Worm (Caenorhabditis elegans) whole organism, mixed stage, embryonic: ENCODE results near the gene acr-15.
"Not testable (repeated sequence)": the region's sequence is repeated elsewhere in the genome, so short reads cannot be mapped to it uniquely, and the experiment has no call there.

Experiments
- M03D4.4 ChIP-seq: sonication (generic microtip); optimal IDR thresholded peaks from 2 replicates; lab custom pipeline; 2017; ENCODE audit warnings: mild to moderate bottlenecking, missing genetic modification characterization, missing compliant biosample characterization
- bed-3 ChIP-seq: fragments of 200-800 bp; sonication (Bioruptor generic); optimal IDR thresholded peaks from 3 replicates; lab custom pipeline; 2018; ENCODE audit warnings: mild to moderate bottlenecking, missing genetic modification characterization, moderate library complexity, missing compliant biosample characterization
- ceh-43 ChIP-seq: fragments of 200-800 bp; sonication (Bioruptor generic); optimal IDR thresholded peaks from 2 replicates; lab custom pipeline; 2018; ENCODE audit warnings: mild to moderate bottlenecking, missing genetic modification characterization, moderate library complexity, missing compliant biosample characterization
- ceh-83 ChIP-seq: fragments of 200-800 bp; sonication (Bioruptor generic); optimal IDR thresholded peaks from 2 replicates; lab custom pipeline; 2018; ENCODE audit warnings: mild to moderate bottlenecking, missing genetic modification characterization, missing compliant biosample characterization
- ces-1 ChIP-seq: fragments of 150-350 bp; optimal IDR thresholded peaks from 2 replicates; lab custom pipeline; 2014; ENCODE audit warnings: missing biosample characterization, missing genetic modification reagents, missing genetic modification characterization
- cnd-1 ChIP-seq: fragments of 200-800 bp; sonication (Bioruptor generic); optimal IDR thresholded peaks from 2 replicates; lab custom pipeline; 2018; ENCODE audit warnings: mild to moderate bottlenecking, missing genetic modification characterization, missing compliant biosample characterization
- drap-1 ChIP-seq: fragments of 200-800 bp; sonication (Bioruptor generic); optimal IDR thresholded peaks from 3 replicates; lab custom pipeline; 2018; ENCODE audit warnings: mild to moderate bottlenecking, missing genetic modification characterization, missing compliant biosample characterization
- elt-1 ChIP-seq: sonication (generic microtip); optimal IDR thresholded peaks from 2 replicates; lab custom pipeline; 2017; ENCODE audit warnings: missing genetic modification characterization, mild to moderate bottlenecking, missing compliant biosample characterization, antibody characterized with exemption, moderate library complexity, borderline replicate concordance; ENCODE audit not compliant: insufficient read depth
- elt-3 ChIP-seq: fragments of 150-350 bp; optimal IDR thresholded peaks from 2 replicates; lab custom pipeline; 2014; ENCODE audit warnings: missing biosample characterization, missing genetic modification characterization
- ham-2 ChIP-seq: fragments of 200-800 bp; sonication (Bioruptor generic); optimal IDR thresholded peaks from 2 replicates; lab custom pipeline; 2018; ENCODE audit warnings: mild to moderate bottlenecking, missing genetic modification characterization, missing compliant biosample characterization
- hlh-1 ChIP-seq: fragments of 150-350 bp; optimal IDR thresholded peaks from 2 replicates; lab custom pipeline; 2014; ENCODE audit warnings: missing biosample characterization, missing genetic modification reagents, missing genetic modification characterization
- lin-13 ChIP-seq: fragments of 150-350 bp; optimal IDR thresholded peaks from 2 replicates; lab custom pipeline; 2014; ENCODE audit warnings: missing biosample characterization, missing genetic modification characterization
- lin-32 ChIP-seq: fragments of 200-800 bp; sonication (Bioruptor generic); optimal IDR thresholded peaks from 2 replicates; lab custom pipeline; 2018; ENCODE audit warnings: mild to moderate bottlenecking, missing genetic modification characterization, missing compliant biosample characterization
- lsy-2 ChIP-seq: fragments of 150-350 bp; optimal IDR thresholded peaks from 2 replicates; lab custom pipeline; 2014; ENCODE audit warnings: missing biosample characterization, missing genetic modification characterization
- mab-5 ChIP-seq: fragments of 150-350 bp; optimal IDR thresholded peaks from 2 replicates; lab custom pipeline; 2014; ENCODE audit warnings: missing biosample characterization, missing genetic modification characterization
- mep-1 ChIP-seq: fragments of 150-350 bp; optimal IDR thresholded peaks from 2 replicates; lab custom pipeline; 2017; ENCODE audit warnings: missing biosample characterization, missing genetic modification reagents, missing genetic modification characterization, inconsistent platforms
- mls-2 ChIP-seq: sonication (generic microtip); optimal IDR thresholded peaks from 2 replicates; lab custom pipeline; 2016; ENCODE audit warnings: mild to moderate bottlenecking, missing genetic modification characterization, moderate library complexity, missing compliant biosample characterization
- nhr-2 ChIP-seq: fragments of 150-350 bp; optimal IDR thresholded peaks from 2 replicates; lab custom pipeline; 2014; ENCODE audit warnings: missing biosample characterization, missing genetic modification characterization
- nhr-28 ChIP-seq: fragments of 150-350 bp; optimal IDR thresholded peaks from 2 replicates; lab custom pipeline; 2014; ENCODE audit warnings: missing biosample characterization, missing genetic modification characterization
- nhr-76 ChIP-seq: sonication (generic microtip); optimal IDR thresholded peaks from 2 replicates; lab custom pipeline; 2017; ENCODE audit warnings: missing biosample characterization, missing genetic modification characterization
- pha-4 ChIP-seq: fragments of 150-350 bp; optimal IDR thresholded peaks from 2 replicates; lab custom pipeline; 2018; ENCODE audit warnings: missing biosample characterization, missing genetic modification reagents, missing genetic modification characterization
- sem-2 ChIP-seq: fragments of 200-800 bp; sonication (Bioruptor generic); optimal IDR thresholded peaks from 2 replicates; lab custom pipeline; 2018; ENCODE audit warnings: mild to moderate bottlenecking, missing genetic modification characterization, missing compliant biosample characterization
- snpc-4 ChIP-seq: fragments of 150-350 bp; optimal IDR thresholded peaks from 2 replicates; lab custom pipeline; 2014; ENCODE audit warnings: missing biosample characterization, missing genetic modification characterization
- unc-120 ChIP-seq: sonication (generic microtip); optimal IDR thresholded peaks from 2 replicates; lab custom pipeline; 2017; ENCODE audit warnings: missing genetic modification characterization, missing compliant biosample characterization; ENCODE audit not compliant: poor library complexity, severe bottlenecking
- unc-39 ChIP-seq: fragments of 150-350 bp; optimal IDR thresholded peaks from 2 replicates; lab custom pipeline; 2014; ENCODE audit warnings: missing biosample characterization, missing genetic modification characterization
- unc-62 ChIP-seq: fragments of 150-350 bp; optimal IDR thresholded peaks from 2 replicates; lab custom pipeline; 2014; ENCODE audit warnings: missing biosample characterization, missing genetic modification reagents, missing genetic modification characterization
- zip-8 ChIP-seq: fragments of 150-350 bp; optimal IDR thresholded peaks from 2 replicates; lab custom pipeline; 2014; ENCODE audit warnings: missing biosample characterization, missing genetic modification characterization
- ztf-11 ChIP-seq: fragments of 150-350 bp; optimal IDR thresholded peaks from 2 replicates; lab custom pipeline; 2014; ENCODE audit warnings: missing biosample characterization, missing genetic modification characterization

acr-15 gene

DNA sequence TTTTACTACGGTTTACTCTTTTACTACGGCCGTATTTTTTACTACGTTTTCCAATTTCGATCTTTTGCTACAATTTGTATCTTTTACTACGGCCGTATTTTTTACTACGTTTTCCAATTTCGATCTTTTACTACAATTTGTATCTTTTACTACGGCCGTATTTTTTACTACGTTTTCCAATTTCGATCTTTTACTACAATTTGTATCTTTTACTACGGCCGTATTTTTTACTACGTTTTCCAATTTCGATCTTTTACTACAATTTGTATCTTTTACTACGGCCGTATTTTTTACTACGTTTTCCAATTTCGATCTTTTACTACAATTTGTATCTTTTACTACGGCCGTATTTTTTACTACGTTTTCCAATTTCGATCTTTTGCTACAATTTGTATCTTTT lies 22.3 kb downstream of the acr-15 start, which contains the start of gene F25G6.1:
TSS of gene F25G6.1 (plus strand) at position 301 of the 400 bp plus-strand sequence.
- not testable (repeated sequence) for TF ChIP-seq unc-120 (tag; lab: Kevin White, UChicago); unc-62 (GFP tag; lab: Kevin White, UChicago); ham-2 (GFP tag; lab: Kevin White, UChicago)

DNA sequence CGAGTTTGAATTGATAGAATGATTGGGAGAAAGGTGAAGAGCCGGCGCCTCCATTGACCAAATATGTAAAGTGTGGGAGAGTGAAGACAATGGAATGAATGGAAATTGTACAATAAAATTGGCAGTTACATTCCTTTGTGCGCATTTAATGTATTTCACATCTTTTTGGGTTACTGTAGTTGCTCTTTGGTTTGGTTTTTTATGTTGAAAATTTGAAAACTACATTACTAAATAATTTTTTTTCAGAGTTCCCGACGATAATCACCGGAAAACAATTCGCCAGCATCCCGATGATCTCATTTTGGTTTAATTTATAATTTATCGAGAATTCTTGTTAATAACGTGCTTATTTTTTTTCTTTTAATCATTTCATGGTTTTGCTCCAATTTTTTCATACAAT lies 28.5 kb downstream of the acr-15 start, which contains the start of gene C10B5.1:
TSS of gene C10B5.1 (plus strand) at position 301 of the 400 bp plus-strand sequence.
- TF ChIP-seq lin-32 (GFP tag; lab: Kevin White, UChicago) (no peak), nhr-2 (tag; lab: Kevin White, UChicago) (no peak), zip-8 (tag; lab: Kevin White, UChicago) (no peak), drap-1 (GFP tag; lab: Kevin White, UChicago) (no peak), mep-1 (tag; lab: Kevin White, UChicago) (no peak), unc-39 (no peak), hlh-1 (tag; lab: Kevin White, UChicago) (no peak), ham-2 (GFP tag; lab: Kevin White, UChicago) (no peak), ceh-43 (GFP tag; lab: Kevin White, UChicago) (no peak), nhr-76 (no peak), snpc-4 (no peak), ces-1 (GFP tag; lab: Kevin White, UChicago) (no peak), ceh-83 (no peak), bed-3 (no peak), lin-13 (no peak), unc-120 (tag; lab: Kevin White, UChicago) (no peak), M03D4.4 (tag; lab: Kevin White, UChicago) (no peak), elt-1 (tag; lab: Kevin White, UChicago) (no peak), lsy-2 (tag; lab: Kevin White, UChicago) (no peak)

DNA sequence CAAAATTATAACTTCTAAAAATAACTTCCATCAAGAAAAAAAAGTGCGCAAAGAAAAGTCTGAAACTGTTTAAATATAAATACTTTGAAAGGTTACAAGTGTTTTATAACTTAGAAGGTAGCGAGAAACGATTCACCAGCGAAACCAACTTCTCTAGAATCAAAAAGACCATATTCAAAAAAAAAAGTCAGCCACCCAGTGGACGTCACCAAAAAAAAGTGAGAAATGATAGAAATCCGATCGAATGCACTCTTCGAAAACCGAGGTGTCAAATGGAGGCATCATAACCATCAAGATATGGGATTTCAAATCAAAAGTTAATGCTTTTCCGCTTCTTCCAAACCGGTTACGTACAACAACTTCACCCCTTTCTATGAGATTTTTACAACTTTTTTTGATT lies 34.0 kb downstream of the acr-15 start:
- TF ChIP-seq snpc-4: no peak
- no peak for TF ChIP-seq zip-8 (tag; lab: Kevin White, UChicago)
- no peak for TF ChIP-seq ces-1 (GFP tag; lab: Kevin White, UChicago)
- TF ChIP-seq ztf-11 (tag; lab: Kevin White, UChicago): no peak
- no peak for TF ChIP-seq lsy-2 (tag; lab: Kevin White, UChicago)
- no peak for TF ChIP-seq nhr-28 (tag; lab: Kevin White, UChicago)
- no peak for TF ChIP-seq mep-1 (tag; lab: Kevin White, UChicago)
- TF ChIP-seq nhr-76: no peak
- no peak for TF ChIP-seq ceh-83
- no peak for TF ChIP-seq sem-2 (GFP tag; lab: Kevin White, UChicago)

DNA sequence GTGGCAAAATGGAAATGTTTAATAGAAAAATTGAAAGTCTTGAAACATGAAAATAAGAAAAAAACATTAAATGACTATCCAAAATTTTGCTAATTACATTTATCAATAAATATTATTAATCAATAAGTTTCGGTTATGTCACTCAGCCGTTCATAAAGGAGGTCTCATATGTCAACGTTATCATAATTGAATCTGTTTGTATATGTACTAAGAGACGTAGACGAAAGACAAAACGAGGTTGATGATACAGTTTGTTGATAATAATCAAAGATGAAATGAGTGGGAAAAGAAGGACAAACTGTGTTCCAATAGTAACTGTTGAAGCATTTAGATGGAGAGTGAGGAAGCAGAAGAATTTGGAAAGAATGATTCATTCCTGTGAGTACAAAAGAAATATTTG lies 34.4 kb downstream of the acr-15 start:
- TF ChIP-seq elt-3 (tag; lab: Kevin White, UChicago) (peak; percentile 51), mab-5 (tag; lab: Kevin White, UChicago) (no peak)

DNA sequence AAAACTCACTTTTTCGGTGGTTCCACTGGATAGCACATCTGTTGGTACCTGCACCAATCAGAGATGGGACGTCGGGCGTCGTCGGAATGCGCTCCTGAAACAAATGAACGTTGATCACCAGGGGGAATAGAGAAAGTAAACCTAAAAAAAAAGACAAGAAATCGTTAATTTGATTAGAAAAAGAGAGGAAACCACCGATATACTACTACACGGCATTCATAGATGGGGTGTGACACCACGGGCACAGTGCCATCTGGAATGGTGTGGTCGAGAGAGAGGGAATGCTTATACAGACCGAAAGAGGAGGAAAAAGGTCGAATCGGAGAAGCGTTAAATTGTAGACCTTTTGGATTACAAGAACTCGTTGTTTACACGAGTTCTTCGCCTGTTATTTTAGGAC lies 35.6 kb downstream of the acr-15 start, which contains the start of gene C10B5.3:
TSS of gene C10B5.3 (minus strand) at position 101 of the 400 bp plus-strand sequence.
- TF ChIP-seq cnd-1 (tag; lab: Kevin White, UChicago) (no peak), nhr-76 (no peak), lin-13 (no peak), mls-2 (no peak)
- TF ChIP-seq, all 35 proteins: peak for 0

DNA sequence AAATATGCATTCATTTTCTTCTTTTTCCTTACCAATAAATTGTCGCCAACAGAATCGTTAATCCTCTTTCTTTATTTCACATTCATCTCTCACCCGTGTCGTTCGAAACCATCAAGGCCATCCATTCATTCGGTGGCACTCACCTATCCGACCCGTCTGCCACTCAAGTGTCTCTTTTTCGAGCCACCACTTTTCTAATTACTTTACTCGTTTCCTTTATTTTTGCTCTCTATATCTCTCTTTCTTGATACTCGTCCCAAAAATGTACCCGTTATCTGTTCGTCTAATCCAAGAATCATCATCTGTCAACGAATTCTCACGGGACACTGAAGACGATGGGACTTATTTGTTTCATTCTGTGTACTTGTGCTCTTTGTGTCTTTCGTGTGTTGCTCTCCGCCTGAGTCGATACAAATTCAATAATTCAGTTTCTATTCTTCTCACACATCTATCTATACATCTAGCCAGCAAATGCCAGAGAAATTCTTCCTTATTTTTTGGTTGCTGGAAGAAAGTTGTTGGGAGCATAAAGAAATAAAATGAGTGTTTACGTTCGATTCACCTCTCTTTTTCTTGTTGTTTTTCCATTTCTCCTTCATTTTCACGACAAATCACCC lies 40.3 kb downstream of the acr-15 start:
- no peak for TF ChIP-seq mls-2
- TF ChIP-seq drap-1 (GFP tag; lab: Kevin White, UChicago): no peak
- TF ChIP-seq lsy-2 (tag; lab: Kevin White, UChicago): no peak
- no peak for TF ChIP-seq nhr-76
- no peak for TF ChIP-seq ceh-83
- peak; percentile 86 for TF ChIP-seq ces-1 (GFP tag; lab: Kevin White, UChicago)
- TF ChIP-seq pha-4 (tag; lab: Kevin White, UChicago): no peak
- no peak for TF ChIP-seq lin-13
- TF ChIP-seq unc-62 (GFP tag; lab: Kevin White, UChicago): peak; percentile 59
- TF ChIP-seq cnd-1 (tag; lab: Kevin White, UChicago): no peak
- no peak for TF ChIP-seq ceh-43 (GFP tag; lab: Kevin White, UChicago)
